Fruit fly (Drosophila melanogaster): Measurements from ENCODE around the gene CG3226.
A peak's percentile ranks its signal among the peaks of the same experiment; 100 is the strongest.

Gene CG3226

dm6 chrX:6604706-6605105, 49.3 kb downstream of the CG3226 start (continued):
- no peak for TF ChIP-seq Bgb (GFP tag; IDR thresholded peaks at IDR 0.05; ENCODE audit: partially characterized antibody)
- TF ChIP-seq ken (GFP tag; IDR thresholded peaks at IDR 0.05): no peak
- TF ChIP-seq CG14014 (GFP tag; IDR thresholded peaks at IDR 0.05): no peak
- TF ChIP-seq CG12236 (GFP tag; optimal IDR thresholded peaks at IDR 0.05): no peak
- no peak for TF ChIP-seq fd64A (GFP tag; optimal IDR thresholded peaks at IDR 0.05)
- peak; percentile 0 for TF ChIP-seq CG18599 (GFP tag; optimal IDR thresholded peaks at IDR 0.05)
- TF ChIP-seq kay (GFP tag; optimal IDR thresholded peaks at IDR 0.05): no peak
- no peak for TF ChIP-seq CkIIα-i1 (GFP tag; IDR thresholded peaks at IDR 0.05)
- TF ChIP-seq Eip74EF (GFP tag; optimal IDR thresholded peaks at IDR 0.05): no peak
- no peak for TF ChIP-seq dimm (GFP tag; IDR thresholded peaks at IDR 0.05)
- TF ChIP-seq pan (optimal IDR thresholded peaks at IDR 0.05): no peak
- TF ChIP-seq pan (GFP tag; optimal IDR thresholded peaks at IDR 0.05 in 1 of 2, IDR thresholded peaks at IDR 0.05 in 1 of 2): no peak
- TF ChIP-seq CG8944 (GFP tag; optimal IDR thresholded peaks at IDR 0.05): no peak
- no peak for TF ChIP-seq sr (GFP tag; IDR thresholded peaks at IDR 0.05)
- TF ChIP-seq bowl (GFP tag; IDR thresholded peaks at IDR 0.05): no peak
- TF ChIP-seq hkb (optimal IDR thresholded peaks at IDR 0.05): no peak
- no peak for TF ChIP-seq hkb (GFP tag; IDR thresholded peaks at IDR 0.05)
- no peak for TF ChIP-seq CG2202 (tag; optimal IDR thresholded peaks at IDR 0.05)
- no peak for TF ChIP-seq Hey (tag; optimal IDR thresholded peaks at IDR 0.05)
- TF ChIP-seq CG1602 (GFP tag; optimal IDR thresholded peaks at IDR 0.05): no peak
- no peak for TF ChIP-seq CG11723 (GFP tag; optimal IDR thresholded peaks at IDR 0.05)
- no peak for TF ChIP-seq E2f1 (GFP tag; IDR thresholded peaks at IDR 0.05)
- TF ChIP-seq CG11398 (GFP tag; optimal IDR thresholded peaks at IDR 0.05): peak; percentile 1
- no peak for TF ChIP-seq corto (GFP tag; optimal IDR thresholded peaks at IDR 0.05)
- TF ChIP-seq Rfx (GFP tag; IDR thresholded peaks at IDR 0.05): 0 out of 2 replicates have a peak, but pooled peaks have one; percentile 6
- no peak for TF ChIP-seq hb (GFP tag; IDR thresholded peaks at IDR 0.05; ENCODE audit: partially characterized antibody)
- no peak for TF ChIP-seq trem (tag; optimal IDR thresholded peaks at IDR 0.05)
- no peak for TF ChIP-seq tin (GFP tag; optimal IDR thresholded peaks at IDR 0.05)
- no peak for TF ChIP-seq fu2 (GFP tag; optimal IDR thresholded peaks at IDR 0.05)
- no peak for TF ChIP-seq CG34422 (GFP tag; IDR thresholded peaks at IDR 0.05)
- TF ChIP-seq CG15269 (tag; optimal IDR thresholded peaks at IDR 0.05): no peak
- TF ChIP-seq wdn (GFP tag; IDR thresholded peaks at IDR 0.05): no peak
- TF ChIP-seq Hr78 (GFP tag; optimal IDR thresholded peaks at IDR 0.05): no peak
- TF ChIP-seq inv (GFP tag; IDR thresholded peaks at IDR 0.05; ENCODE audit: partially characterized antibody): no peak
- TF ChIP-seq CG2678 (tag; optimal IDR thresholded peaks at IDR 0.05): peak; percentile 2
- TF ChIP-seq chinmo (GFP tag; IDR thresholded peaks at IDR 0.05; ENCODE audit: partially characterized antibody): no peak
- no peak for TF ChIP-seq sob (GFP tag; IDR thresholded peaks at IDR 0.05)
- TF ChIP-seq ems (GFP tag; optimal IDR thresholded peaks at IDR 0.05): no peak
- TF ChIP-seq oc (tag; optimal IDR thresholded peaks at IDR 0.05): no peak
- TF ChIP-seq lola (GFP tag; optimal IDR thresholded peaks at IDR 0.05): no peak
- no peak for TF ChIP-seq ewg (GFP tag; optimal IDR thresholded peaks at IDR 0.05)
- TF ChIP-seq sens-2 (GFP tag; IDR thresholded peaks at IDR 0.05): no peak
- no peak for TF ChIP-seq Dip3 (GFP tag; optimal IDR thresholded peaks at IDR 0.05)
- TF ChIP-seq ab (GFP tag; optimal IDR thresholded peaks at IDR 0.05): no peak
- TF ChIP-seq H2.0 (GFP tag; IDR thresholded peaks at IDR 0.05): no peak
- no peak for TF ChIP-seq Ravus (GFP tag; IDR thresholded peaks at IDR 0.05)
- no peak for TF ChIP-seq Six4 (GFP tag; optimal IDR thresholded peaks at IDR 0.05)
- TF ChIP-seq CG16813 (GFP tag; IDR thresholded peaks at IDR 0.05; ENCODE audit: partially characterized antibody): no peak
- peak; percentile 18 for TF ChIP-seq CG6813 (GFP tag; optimal IDR thresholded peaks at IDR 0.05)
- TF ChIP-seq CG32772 (GFP tag; IDR thresholded peaks at IDR 0.05): no peak
- TF ChIP-seq Med (GFP tag): peak; percentile 66
- TF ChIP-seq da (GFP tag; optimal IDR thresholded peaks at IDR 0.05): no peak

Measured in whole organism, embryonic.